Fruit fly (Drosophila melanogaster) ovary, adult (tissue): ENCODE data around the gene CG34041.

ENCODE experiments used
- CG17801 ChIP-seq: fragments of 200-800 bp; optimal IDR thresholded peaks from 2 replicates; lab custom pipeline; 2019; ENCODE audit warnings: missing biosample characterization, mild to moderate bottlenecking, missing genetic modification characterization, moderate library complexity; ENCODE audit not compliant: partially characterized antibody

CG34041 gene

DNA sequence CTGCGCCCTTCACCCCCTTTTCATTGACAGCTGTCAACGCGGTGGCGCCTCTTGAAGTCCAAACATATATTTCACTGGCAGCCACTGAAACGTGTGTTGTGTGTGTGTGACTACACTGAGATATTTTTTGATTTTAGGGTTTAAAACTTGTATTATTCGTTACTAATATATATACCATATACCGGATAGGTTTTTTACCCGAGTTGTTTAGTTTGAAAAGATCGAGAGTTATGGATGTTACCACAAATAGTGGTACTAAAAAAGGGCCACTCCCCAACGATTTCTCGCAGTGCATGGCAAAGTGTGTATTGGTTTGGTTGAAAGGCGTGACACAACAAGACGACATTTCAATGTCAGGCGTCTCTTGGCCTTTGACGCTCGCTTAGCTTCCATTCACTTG lies 28.6 kb downstream of the CG34041 start:
- no peak for TF ChIP-seq CG17801 (GFP tag; lab: Kevin White, UChicago)

DNA sequence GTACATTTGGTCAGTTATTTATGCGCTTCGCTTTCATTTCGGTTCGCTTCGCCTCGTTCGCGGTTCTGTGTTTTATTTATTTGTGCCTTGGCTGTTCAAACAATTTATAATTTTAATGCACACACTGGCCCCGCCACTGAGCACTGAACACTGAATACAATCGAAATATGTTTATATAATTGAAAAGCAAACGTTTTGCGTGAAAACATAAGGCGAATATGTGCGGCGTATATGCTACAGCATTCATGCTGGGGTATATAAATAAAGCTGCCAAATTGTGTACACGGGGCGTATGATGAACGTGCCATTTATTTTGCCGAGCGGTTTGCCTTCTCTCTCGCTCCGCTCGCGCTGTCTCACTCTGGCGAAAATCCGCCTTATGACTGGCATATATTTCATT lies 29.1 kb downstream of the CG34041 start:
- no peak for TF ChIP-seq CG17801 (GFP tag; lab: Kevin White, UChicago)

DNA sequence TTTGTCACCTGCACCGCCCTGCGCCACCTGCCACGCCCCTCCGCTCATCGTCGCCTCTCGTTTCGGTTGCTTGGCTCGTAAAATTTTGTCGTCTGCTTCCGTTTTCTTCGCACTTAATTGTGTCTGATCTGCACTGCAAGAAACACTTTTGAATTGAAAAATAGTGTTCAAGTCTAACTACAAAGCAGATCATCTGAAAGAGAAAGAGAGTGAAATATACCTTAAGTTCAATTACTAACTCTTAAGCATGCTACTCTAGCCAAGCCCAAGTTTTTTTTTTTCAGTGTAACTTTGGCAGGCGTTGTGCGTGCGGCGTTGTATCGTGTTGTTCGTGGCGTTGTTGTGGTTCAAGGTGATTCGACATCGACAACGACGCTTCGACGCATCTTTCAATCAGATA lies 32.4 kb downstream of the CG34041 start:
- no peak for TF ChIP-seq CG17801 (GFP tag; lab: Kevin White, UChicago)

DNA sequence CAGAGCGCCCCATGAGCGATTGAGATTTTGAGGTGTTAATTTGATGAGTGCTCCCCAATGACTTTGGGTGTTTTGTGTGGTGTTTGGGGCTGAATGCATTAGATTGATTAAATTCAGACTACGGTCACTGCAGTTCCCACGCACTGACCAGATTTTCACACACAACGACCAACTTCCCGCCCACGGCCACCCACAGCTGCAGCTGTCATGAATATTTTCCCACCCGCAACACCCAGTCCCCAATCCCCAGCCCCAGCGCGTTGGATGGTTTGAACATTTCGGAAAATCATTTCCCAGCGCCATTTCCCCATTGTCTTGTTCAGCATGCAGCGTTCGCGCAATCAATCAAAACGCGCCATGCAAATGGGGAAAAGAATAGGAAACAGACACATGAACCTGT lies 33.6 kb downstream of the CG34041 start:
- TF ChIP-seq CG17801 (GFP tag; lab: Kevin White, UChicago), result no peak

DNA sequence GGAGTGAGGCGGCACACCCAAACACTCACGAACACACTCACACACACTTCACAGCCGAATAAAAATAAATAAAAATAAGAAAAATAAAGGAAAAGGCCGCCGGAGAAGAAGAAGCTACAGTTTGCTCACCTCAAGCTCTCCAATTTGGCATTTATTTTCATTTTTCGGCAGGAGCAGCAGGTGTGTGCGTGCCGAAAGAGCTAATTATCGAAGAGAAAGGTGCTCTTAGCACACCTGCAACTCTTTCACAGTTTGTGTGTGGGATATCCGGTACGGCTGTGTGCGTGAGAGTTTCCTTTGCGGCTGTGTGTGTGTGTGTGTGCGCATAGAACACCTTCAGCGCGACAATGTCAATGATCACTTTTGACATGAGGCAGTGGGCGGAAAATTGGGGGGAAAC lies 37.2 kb downstream of the CG34041 start:
- no peak for TF ChIP-seq CG17801 (GFP tag; lab: Kevin White, UChicago)

DNA sequence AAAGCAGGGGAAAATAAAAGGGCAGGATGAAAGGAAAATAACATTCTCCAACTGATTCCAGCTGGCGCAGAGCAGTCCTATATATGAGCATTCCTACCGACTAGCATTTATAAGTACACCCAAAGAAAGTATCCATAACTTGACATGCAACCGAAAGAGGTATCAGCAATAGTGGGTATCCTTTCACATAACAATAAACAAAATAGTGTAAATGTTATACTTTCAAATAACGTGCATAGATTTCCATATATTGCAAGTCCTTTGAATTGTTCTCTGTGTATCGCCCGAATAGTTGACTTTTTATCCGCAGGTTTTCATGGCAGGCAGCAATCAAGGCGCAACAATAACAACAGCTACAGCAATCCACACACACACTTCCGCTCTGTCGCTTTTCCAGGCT lies 42.2 kb downstream of the CG34041 start:
- TF ChIP-seq CG17801 (GFP tag; lab: Kevin White, UChicago), result no peak

DNA sequence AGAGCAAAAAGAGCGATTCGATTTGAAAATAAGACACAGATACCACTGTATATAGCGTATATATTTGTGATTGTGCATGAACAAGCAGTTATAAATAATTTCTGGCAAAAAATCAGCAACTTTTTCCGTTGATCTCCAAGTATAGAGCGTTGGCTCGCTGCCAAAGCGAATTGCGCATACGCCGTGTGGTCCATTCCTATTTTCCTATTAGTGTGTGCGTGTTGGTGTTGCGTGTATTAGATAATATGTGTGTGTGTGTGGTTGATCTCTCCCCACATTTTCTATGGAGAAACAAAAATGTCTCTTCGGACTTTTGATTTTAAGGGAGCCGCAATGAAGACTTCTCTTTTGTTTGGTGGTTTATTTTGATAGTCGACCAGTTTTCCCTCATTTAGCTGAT lies 44.7 kb downstream of the CG34041 start:
- TF ChIP-seq CG17801 (GFP tag; lab: Kevin White, UChicago), result no peak
